Fruit fly (Drosophila melanogaster) whole organism, embryonic: ENCODE results near the gene Agpat1.
A peak's percentile ranks its signal among the peaks of the same experiment; 100 is the strongest.

Experiments
- Atf3 ChIP-seq: fragments of 200-800 bp; sonication (Bioruptor generic); optimal IDR thresholded peaks from 3 replicates; lab custom pipeline; 2016; ENCODE audit warnings: missing biosample characterization, missing genetic modification characterization
- B-H2 ChIP-seq: fragments of 200-800 bp; sonication (Bioruptor generic); optimal IDR thresholded peaks from 2 replicates; lab custom pipeline; 2018; ENCODE audit warnings: missing biosample characterization, mild to moderate bottlenecking, missing genetic modification characterization
- Bteb2 ChIP-seq: fragments of 200-800 bp; sonication (Bioruptor generic); optimal IDR thresholded peaks from 2 replicates; lab custom pipeline; 2016; ENCODE audit warnings: missing biosample characterization, missing genetic modification characterization
- CG10209 ChIP-seq: fragments of 200-800 bp; sonication (Bioruptor generic); optimal IDR thresholded peaks from 3 replicates; lab custom pipeline; 2017; ENCODE audit warnings: missing biosample characterization, mild to moderate bottlenecking, missing genetic modification characterization, missing genetic modification reagents
- CG10543 ChIP-seq: fragments of 200-800 bp; sonication (Bioruptor generic); optimal IDR thresholded peaks from 3 replicates; lab custom pipeline; 2017; ENCODE audit warnings: missing biosample characterization, mild to moderate bottlenecking, missing genetic modification characterization, moderate library complexity
- CG11398 ChIP-seq: fragments of 200-800 bp; sonication (Bioruptor generic); optimal IDR thresholded peaks from 2 replicates; lab custom pipeline; 2016; ENCODE audit warnings: missing biosample characterization, missing genetic modification characterization
- CG11723 ChIP-seq: fragments of 200-800 bp; sonication (Bioruptor generic); optimal IDR thresholded peaks from 2 replicates; lab custom pipeline; 2017; ENCODE audit warnings: missing biosample characterization, mild to moderate bottlenecking, missing genetic modification characterization
- CG13287 ChIP-seq: fragments of 200-800 bp; sonication (Bioruptor generic); IDR thresholded peaks from 2 replicates; pipeline ENCODE4 v1.3.6; 2022; ENCODE audit warnings: missing biosample characterization, missing genetic modification characterization; ENCODE audit not compliant: partially characterized antibody
- CG13624 ChIP-seq: fragments of 200-800 bp; sonication (Bioruptor generic); optimal IDR thresholded peaks from 2 replicates; lab custom pipeline; 2016; ENCODE audit warnings: missing biosample characterization, missing genetic modification characterization
- CG14050 ChIP-seq: fragments of 200-800 bp; sonication (Bioruptor generic); IDR thresholded peaks from 3 replicates; pipeline ENCODE4 v1.3.6; 2022; ENCODE audit warnings: missing biosample characterization, missing genetic modification characterization
- CG1832 ChIP-seq: fragments of 200-800 bp; sonication (Bioruptor generic); optimal IDR thresholded peaks from 2 replicates; lab custom pipeline; 2017; ENCODE audit warnings: missing biosample characterization, mild to moderate bottlenecking, missing genetic modification characterization, inconsistent platforms
- CG2120 ChIP-seq: fragments of 200-800 bp; sonication (Bioruptor generic); optimal IDR thresholded peaks from 3 replicates; lab custom pipeline; 2016; ENCODE audit warnings: missing biosample characterization, missing genetic modification characterization
- CG2678 ChIP-seq: fragments of 200-800 bp; sonication (Bioruptor generic); optimal IDR thresholded peaks from 3 replicates; lab custom pipeline; 2019; ENCODE audit warnings: missing biosample characterization, mild to moderate bottlenecking, missing genetic modification characterization, moderate library complexity
- CG31224 ChIP-seq: fragments of 200-800 bp; sonication (Bioruptor generic); IDR thresholded peaks from 2 replicates; pipeline ENCODE4 v1.3.6; 2022; ENCODE audit warnings: missing biosample characterization, missing genetic modification characterization
- CG31388 ChIP-seq: fragments of 200-800 bp; sonication (Bioruptor generic); optimal IDR thresholded peaks from 2 replicates; lab custom pipeline; 2016; ENCODE audit warnings: missing biosample characterization, missing genetic modification characterization
- CG31441 ChIP-seq: fragments of 200-800 bp; sonication (Bioruptor generic); IDR thresholded peaks from 2 replicates; pipeline ENCODE4 v1.3.6; 2022; ENCODE audit warnings: missing biosample characterization, missing genetic modification characterization
- CG4820 ChIP-seq: fragments of 200-800 bp; sonication (Bioruptor generic); optimal IDR thresholded peaks from 3 replicates; lab custom pipeline; 2016; ENCODE audit warnings: missing biosample characterization, missing genetic modification characterization
- CG6272 ChIP-seq: fragments of 200-800 bp; sonication (Bioruptor generic); IDR thresholded peaks from 2 replicates; pipeline ENCODE4 v1.3.6; 2022; ENCODE audit warnings: missing biosample characterization, missing genetic modification characterization
- CG7372 ChIP-seq: fragments of 200-800 bp; sonication (Bioruptor generic); IDR thresholded peaks from 2 replicates; pipeline ENCODE4 v1.3.6; 2022; ENCODE audit warnings: missing biosample characterization, missing genetic modification characterization
- CG7556 ChIP-seq: fragments of 200-800 bp; sonication (Bioruptor generic); optimal IDR thresholded peaks from 2 replicates; lab custom pipeline; 2017; ENCODE audit warnings: missing biosample characterization, mild to moderate bottlenecking, missing genetic modification characterization
- CG7928 ChIP-seq: fragments of 200-800 bp; sonication (Bioruptor generic); optimal IDR thresholded peaks from 2 replicates; lab custom pipeline; 2017; ENCODE audit warnings: missing biosample characterization, mild to moderate bottlenecking, missing genetic modification characterization
- CG8944 ChIP-seq: fragments of 200-800 bp; sonication (Bioruptor generic); optimal IDR thresholded peaks from 3 replicates; lab custom pipeline; 2016; ENCODE audit warnings: missing biosample characterization, missing genetic modification characterization
- CG9876 ChIP-seq: fragments of 200-800 bp; sonication (Bioruptor generic); optimal IDR thresholded peaks from 2 replicates; lab custom pipeline; 2016; ENCODE audit warnings: missing biosample characterization, missing genetic modification characterization
- GATAe ChIP-seq: fragments of 200-800 bp; sonication (Bioruptor generic); conservative IDR thresholded peaks from 2 replicates; pipeline ENCODE4 v1.3.6; 2022; ENCODE audit warnings: missing biosample characterization, missing genetic modification characterization
- HHEX ChIP-seq: fragments of 200-800 bp; sonication (Bioruptor generic); optimal IDR thresholded peaks from 3 replicates; lab custom pipeline; 2017; ENCODE audit warnings: missing biosample characterization, mild to moderate bottlenecking, missing genetic modification characterization, missing genetic modification reagents
- Med ChIP-seq: fragments of 200-800 bp; sonication (Bioruptor generic); peaks from one replicate; lab custom pipeline; 2016; ENCODE audit warnings: missing biosample characterization, missing genetic modification characterization, mild to moderate bottlenecking, inconsistent platforms, moderate library complexity
- Nf-YC ChIP-seq: fragments of 200-800 bp; optimal IDR thresholded peaks from 3 replicates; lab custom pipeline; 2019; ENCODE audit warnings: missing biosample characterization, mild to moderate bottlenecking, missing genetic modification characterization, moderate library complexity
- Oaz ChIP-seq: fragments of 200-800 bp; sonication (Bioruptor generic); IDR thresholded peaks from 2 replicates; pipeline ENCODE4 v1.3.6; 2022; ENCODE audit warnings: missing biosample characterization, missing genetic modification characterization
- Opbp ChIP-seq: fragments of 200-800 bp; sonication (Bioruptor generic); IDR thresholded peaks from 3 replicates; pipeline ENCODE4 v1.3.6; 2022; ENCODE audit warnings: missing biosample characterization, missing genetic modification characterization; ENCODE audit not compliant: partially characterized antibody
- Scr ChIP-seq: fragments of 200-800 bp; sonication (Bioruptor generic); IDR thresholded peaks from 2 replicates; pipeline ENCODE4 v1.3.6; 2022; ENCODE audit warnings: missing biosample characterization, missing genetic modification characterization; ENCODE audit not compliant: partially characterized antibody
- Sox100B ChIP-seq: fragments of 200-800 bp; sonication (Bioruptor generic); optimal IDR thresholded peaks from 3 replicates; lab custom pipeline; 2018; ENCODE audit warnings: missing biosample characterization, mild to moderate bottlenecking, missing genetic modification characterization
- Tbp ChIP-seq: fragments of >200 bp; optimal IDR thresholded peaks from 2 replicates; lab custom pipeline; 2018; ENCODE audit warnings: missing biosample characterization, missing genetic modification characterization
- Trl ChIP-seq, 3 experiments: fragments of >200 bp in 2 of 3; fragments of 200-800 bp in 1 of 3; sonication (Bioruptor generic) in 1 of 3; optimal IDR thresholded peaks; 2 replicates in 1 of 3; 3 replicates in 2 of 3; lab custom pipeline; 2016 to 2017; ENCODE audit warnings: missing biosample characterization in 1 of 3, missing genetic modification characterization in 1 of 3
- Xrp1 ChIP-seq: fragments of 200-800 bp; sonication (Bioruptor generic); IDR thresholded peaks from 2 replicates; pipeline ENCODE4 v1.3.6; 2022; ENCODE audit warnings: missing biosample characterization, missing genetic modification characterization
- bbx ChIP-seq: fragments of 200-800 bp; sonication (Bioruptor generic); IDR thresholded peaks from 2 replicates; pipeline ENCODE4 v1.3.6; 2022; ENCODE audit warnings: missing biosample characterization, missing genetic modification characterization; ENCODE audit not compliant: partially characterized antibody
- ci ChIP-seq: fragments of 200-800 bp; sonication (Bioruptor generic); IDR thresholded peaks from 3 replicates; pipeline ENCODE4 v1.3.6; 2022; ENCODE audit warnings: missing biosample characterization, missing genetic modification characterization
- ftz-f1 ChIP-seq: fragments of 200-800 bp; sonication (Bioruptor generic); optimal IDR thresholded peaks from 2 replicates; lab custom pipeline; 2016; ENCODE audit warnings: missing biosample characterization, missing genetic modification characterization
- gcm ChIP-seq: fragments of 200-800 bp; sonication (Bioruptor generic); optimal IDR thresholded peaks from 2 replicates; lab custom pipeline; 2019; ENCODE audit warnings: missing biosample characterization, mild to moderate bottlenecking, missing genetic modification characterization, moderate library complexity
- jigr1 ChIP-seq: fragments of 200-800 bp; sonication (Bioruptor generic); IDR thresholded peaks from 3 replicates; pipeline ENCODE4 v1.3.6; 2022; ENCODE audit warnings: missing biosample characterization, missing genetic modification characterization
- jing ChIP-seq: fragments of 200-800 bp; sonication (Bioruptor generic); optimal IDR thresholded peaks from 2 replicates; lab custom pipeline; 2018; ENCODE audit warnings: missing biosample characterization, mild to moderate bottlenecking, missing genetic modification characterization
- lbe ChIP-seq: fragments of 200-800 bp; sonication (Bioruptor generic); optimal IDR thresholded peaks from 2 replicates; lab custom pipeline; 2016; ENCODE audit warnings: missing biosample characterization, mild to moderate bottlenecking, missing genetic modification characterization
- lilli ChIP-seq: fragments of 200-800 bp; sonication (Bioruptor generic); optimal IDR thresholded peaks from 3 replicates; lab custom pipeline; 2016; ENCODE audit warnings: missing biosample characterization, missing genetic modification characterization
- lmd ChIP-seq: fragments of 200-800 bp; sonication (Bioruptor generic); IDR thresholded peaks from 2 replicates; pipeline ENCODE4 v1.3.6; 2022; ENCODE audit warnings: missing biosample characterization, missing genetic modification characterization
- org-1 ChIP-seq: fragments of 200-800 bp; sonication (Bioruptor generic); optimal IDR thresholded peaks from 2 replicates; lab custom pipeline; 2017; ENCODE audit warnings: missing biosample characterization, missing genetic modification characterization
- psq ChIP-seq: fragments of 200-800 bp; sonication (Bioruptor generic); optimal IDR thresholded peaks from 2 replicates; lab custom pipeline; 2017; ENCODE audit warnings: missing biosample characterization, missing genetic modification characterization
- slou ChIP-seq: fragments of 200-800 bp; sonication (Bioruptor generic); optimal IDR thresholded peaks from 3 replicates; lab custom pipeline; 2016; ENCODE audit warnings: missing biosample characterization, missing genetic modification characterization
- sr ChIP-seq: fragments of 200-800 bp; sonication (Bioruptor generic); IDR thresholded peaks from 3 replicates; pipeline ENCODE4 v1.3.6; 2022; ENCODE audit warnings: missing biosample characterization, missing genetic modification characterization
- tio ChIP-seq: fragments of 200-800 bp; sonication (Bioruptor generic); optimal IDR thresholded peaks from 2 replicates; lab custom pipeline; 2017; ENCODE audit warnings: missing biosample characterization, missing genetic modification characterization, inconsistent platforms
- unc-4 ChIP-seq: fragments of 200-800 bp; sonication (Bioruptor generic); IDR thresholded peaks from 2 replicates; pipeline ENCODE4 v1.3.6; 2022; ENCODE audit warnings: missing biosample characterization, missing genetic modification characterization; ENCODE audit not compliant: partially characterized antibody
- vvl ChIP-seq: fragments of 200-800 bp; sonication (Bioruptor generic); IDR thresholded peaks from 2 replicates; pipeline ENCODE4 v1.3.6; 2022; ENCODE audit warnings: missing biosample characterization, missing genetic modification characterization

Agpat1 gene

dm6 chrX:12760466-12761133 lies 4.5 kb upstream of the Agpat1 start, which contains the start of gene Paics (continued):
- TF ChIP-seq lmd (GFP tag; lab: Robert Waterston, UW) (0 out of 2 replicates have a peak, but pooled peaks have one; percentile 7), Sox100B (GFP tag; lab: Kevin White, UChicago) (no peak), CG4820 (GFP tag; lab: Kevin White, UChicago) (no peak), Xrp1 (GFP tag; lab: Robert Waterston, UW) (0 out of 2 replicates have a peak, but pooled peaks have one; percentile 12), Scr (GFP tag; lab: Robert Waterston, UW) (0 out of 2 replicates have a peak, but pooled peaks have one; percentile 23), sr (GFP tag; lab: Robert Waterston, UW) (peak; percentile 56; the same call in 2 of the 3 replicates), jigr1 (no peak), Atf3 (no peak), Nf-YC (tag; lab: Kevin White, UChicago) (peak; percentile 14), org-1 (GFP tag; lab: Kevin White, UChicago) (no peak), CG2678 (peak; percentile 1), psq (GFP tag; lab: Kevin White, UChicago) (peak; percentile 2), CG10209 (no peak), CG31441 (GFP tag; lab: Robert Waterston, UW) (no peak), Trl (optimal IDR thresholded peaks at IDR 0.05; lab: Kevin White, UChicago) (peak; percentile 29 to 46), Trl (GFP tag; optimal IDR thresholded peaks at IDR 0.05; lab: Kevin White, UChicago) (no peak), unc-4 (0 out of 2 replicates have a peak, but pooled peaks have one; percentile 17), CG13624 (GFP tag; lab: Kevin White, UChicago) (peak; percentile 9), GATAe (GFP tag; lab: Robert Waterston, UW) (peak; percentile 39), CG1832 (peak; percentile 31), Med (GFP tag; lab: Kevin White, UChicago) (peak; percentile 83), bbx (GFP tag; lab: Robert Waterston, UW) (peak; percentile 35; the same call in 1 of the 2 replicates), Opbp (0 out of 3 replicates have a peak, but pooled peaks have one; percentile 29), tio (GFP tag; lab: Kevin White, UChicago) (no peak), vvl (GFP tag; lab: Robert Waterston, UW) (0 out of 2 replicates have a peak, but pooled peaks have one; percentile 41), lilli (peak; percentile 17)
- TF ChIP-seq, all 482 proteins: peak for 52

dm6 chrX:12763467-12763866 lies 1.6 kb upstream of the Agpat1 start, which contains the start of gene pira:
Gene pira, minus strand, starts transcription at chrX:12763611.
- TF ChIP-seq Oaz (GFP tag; lab: Robert Waterston, UW) (no peak), bbx (GFP tag; lab: Robert Waterston, UW) (peak; percentile 84), CG31388 (no peak), CG31224 (GFP tag; lab: Robert Waterston, UW) (no peak), gcm (GFP tag; lab: Kevin White, UChicago) (no peak), lbe (GFP tag; lab: Kevin White, UChicago) (no peak), CG11398 (GFP tag; lab: Kevin White, UChicago) (no peak), CG13287 (peak; percentile 83), CG6272 (no peak), CG11723 (GFP tag; lab: Kevin White, UChicago) (no peak), CG7372 (no peak), B-H2 (GFP tag; lab: Kevin White, UChicago) (no peak), CG7928 (GFP tag; lab: Kevin White, UChicago) (no peak), HHEX (GFP tag; lab: Kevin White, UChicago) (no peak), CG2120 (GFP tag; lab: Kevin White, UChicago) (no peak), CG14050 (no peak), Tbp (no peak), ci (GFP tag; lab: Robert Waterston, UW) (no peak), CG9876 (GFP tag; lab: Kevin White, UChicago) (no peak), CG1832 (no peak), ftz-f1 (GFP tag; lab: Kevin White, UChicago) (no peak), slou (GFP tag; lab: Kevin White, UChicago) (no peak), jing (no peak), CG10543 (GFP tag; lab: Kevin White, UChicago) (no peak), Bteb2 (GFP tag; lab: Kevin White, UChicago) (no peak), CG7556 (GFP tag; lab: Kevin White, UChicago) (no peak), CG8944 (GFP tag; lab: Kevin White, UChicago) (no peak)
